Fruit fly (Drosophila melanogaster): ENCODE data around the gene CG14151.
A peak's percentile ranks its signal among the peaks of the same experiment; 100 is the strongest.

CG14151 gene

DNA sequence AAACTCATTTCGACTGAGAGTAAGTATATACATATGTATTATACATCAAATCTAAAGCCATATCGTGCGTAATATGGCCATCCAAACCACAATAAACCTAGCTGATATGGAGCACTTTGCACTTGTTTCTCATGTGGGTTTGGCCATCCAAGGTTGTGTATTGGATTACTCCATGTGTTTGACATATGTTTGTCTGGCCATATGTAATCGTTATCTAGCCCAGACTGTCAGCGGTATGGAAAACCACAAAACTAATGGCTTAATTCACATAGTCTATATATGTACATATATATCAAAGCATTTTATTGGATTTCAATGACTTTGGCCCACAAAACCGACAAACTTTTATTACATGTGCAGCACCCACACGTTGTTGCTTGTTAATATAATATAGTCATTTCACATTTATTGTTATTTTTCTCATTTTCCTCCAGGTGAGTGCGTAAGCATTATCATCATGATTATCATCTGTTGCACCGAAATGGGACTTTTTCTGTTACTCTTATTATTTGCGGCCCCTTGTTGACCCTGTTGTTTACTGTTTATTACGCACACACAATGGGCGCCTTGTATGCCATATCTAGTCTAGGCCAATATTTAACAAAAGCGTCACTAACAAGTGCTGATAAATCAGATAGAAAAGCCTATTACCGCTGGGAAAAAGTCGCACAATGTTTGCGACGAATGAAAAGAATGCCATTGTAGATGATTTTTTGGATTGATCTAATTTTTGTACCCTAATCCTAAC is 28.3 kb upstream of the CG14151 start (continued):
- TF ChIP-seq lz (GFP tag; optimal IDR thresholded peaks at IDR 0.05) (peak; percentile 1), esn (GFP tag; optimal IDR thresholded peaks at IDR 0.05) (peak; percentile 44), CG31627 (GFP tag; optimal IDR thresholded peaks at IDR 0.05) (no peak), Hr4 (GFP tag; optimal IDR thresholded peaks at IDR 0.05) (no peak), Ets21C (GFP tag; optimal IDR thresholded peaks at IDR 0.05) (no peak), CG6163 (GFP tag; IDR thresholded peaks at IDR 0.05) (peak; percentile 71), salr (GFP tag; optimal IDR thresholded peaks at IDR 0.05) (peak in 1 of 2 experiments; percentile 26), CG6808 (GFP tag; optimal IDR thresholded peaks at IDR 0.05) (peak; percentile 35), CG10631 (GFP tag; optimal IDR thresholded peaks at IDR 0.05) (peak; percentile 62), CG16779 (tag; optimal IDR thresholded peaks at IDR 0.05) (no peak), cyc (GFP tag; optimal IDR thresholded peaks at IDR 0.05) (no peak), CG34406 (GFP tag; optimal IDR thresholded peaks at IDR 0.05) (peak; percentile 23), CG11294 (GFP tag; IDR thresholded peaks at IDR 0.05) (no peak), CG10669 (GFP tag; optimal IDR thresholded peaks at IDR 0.05) (peak; percentile 64), Sox14 (GFP tag; optimal IDR thresholded peaks at IDR 0.05) (peak; percentile 3), pdm3 (GFP tag; optimal IDR thresholded peaks at IDR 0.05) (peak; percentile 48), acj6 (GFP tag; optimal IDR thresholded peaks at IDR 0.05) (peak; percentile 53), Eip78C (GFP tag) (peak; percentile 86), CG11762 (GFP tag; optimal IDR thresholded peaks at IDR 0.05; ENCODE audit: insufficient read depth) (peak; percentile 19)

DNA sequence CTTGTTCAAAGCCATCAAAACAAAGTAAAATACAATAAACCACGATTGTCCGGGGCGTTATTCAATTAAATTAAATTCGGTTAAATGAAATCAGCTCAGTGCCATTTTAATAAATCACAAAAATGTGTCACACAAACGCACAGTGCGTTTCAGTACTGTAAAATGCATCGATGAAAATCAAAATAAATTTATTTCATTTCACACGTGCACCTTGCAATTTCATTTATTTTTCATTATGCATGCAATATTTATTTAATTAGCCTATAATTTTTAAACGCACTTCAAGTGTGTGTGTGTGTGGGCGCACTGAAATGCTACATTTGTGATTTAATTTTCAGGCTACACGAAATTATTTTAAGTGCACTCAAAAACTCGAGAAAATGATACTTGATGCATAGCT is 26.2 kb upstream of the CG14151 start:
- TF ChIP-seq CG34406 (GFP tag; optimal IDR thresholded peaks at IDR 0.05) (no peak), Hr39 (GFP tag; optimal IDR thresholded peaks at IDR 0.05) (no peak), salr (GFP tag; optimal IDR thresholded peaks at IDR 0.05) (no peak), CG32006 (GFP tag; optimal IDR thresholded peaks at IDR 0.05) (peak; percentile 9), Hr38 (GFP tag; optimal IDR thresholded peaks at IDR 0.05) (no peak), esn (GFP tag; optimal IDR thresholded peaks at IDR 0.05) (no peak), CG8632 (GFP tag; optimal IDR thresholded peaks at IDR 0.05) (no peak), CG6276 (GFP tag; optimal IDR thresholded peaks at IDR 0.05) (no peak), vri (GFP tag; optimal IDR thresholded peaks at IDR 0.05) (no peak), Eip75B (GFP tag; optimal IDR thresholded peaks at IDR 0.05) (no peak), CG15336 (GFP tag; IDR thresholded peaks at IDR 0.05) (no peak), CG11762 (GFP tag; optimal IDR thresholded peaks at IDR 0.05; ENCODE audit: insufficient read depth) (no peak), CG10669 (GFP tag; optimal IDR thresholded peaks at IDR 0.05) (no peak), CG11294 (GFP tag; IDR thresholded peaks at IDR 0.05) (no peak), OdsH (GFP tag; optimal IDR thresholded peaks at IDR 0.05) (no peak), topi (GFP tag; optimal IDR thresholded peaks at IDR 0.05) (no peak), Hr4 (GFP tag; optimal IDR thresholded peaks at IDR 0.05) (no peak), CG9139 (GFP tag; optimal IDR thresholded peaks at IDR 0.05) (no peak), CG3032 (tag; optimal IDR thresholded peaks at IDR 0.05) (no peak), Met (GFP tag; optimal IDR thresholded peaks at IDR 0.05) (no peak), CG6808 (GFP tag; optimal IDR thresholded peaks at IDR 0.05) (no peak), Blimp-1 (GFP tag; optimal IDR thresholded peaks at IDR 0.05) (no peak), CG11902 (GFP tag; optimal IDR thresholded peaks at IDR 0.05) (no peak), CG8319 (GFP tag; optimal IDR thresholded peaks at IDR 0.05) (no peak), CG6792 (GFP tag; optimal IDR thresholded peaks at IDR 0.05) (no peak), CG31627 (GFP tag; optimal IDR thresholded peaks at IDR 0.05) (peak; percentile 8), fkh (GFP tag; optimal IDR thresholded peaks at IDR 0.05) (no peak), svp (GFP tag) (peak; percentile 38), eg (GFP tag; IDR thresholded peaks at IDR 0.05) (no peak), spab (GFP tag; optimal IDR thresholded peaks at IDR 0.05) (no peak), Smox (GFP tag; optimal IDR thresholded peaks at IDR 0.05) (no peak), CG6163 (GFP tag; IDR thresholded peaks at IDR 0.05) (0 out of 3 replicates have a peak, but pooled peaks have one; percentile 10), CG1621 (tag; optimal IDR thresholded peaks at IDR 0.05) (no peak), ss (GFP tag; optimal IDR thresholded peaks at IDR 0.05) (no peak), Eip78C (GFP tag) (peak; percentile 29), Gug (GFP tag; IDR thresholded peaks at IDR 0.05) (no peak), Sox102F (GFP tag; optimal IDR thresholded peaks at IDR 0.05) (no peak), Ets21C (GFP tag; optimal IDR thresholded peaks at IDR 0.05) (no peak), acj6 (GFP tag; optimal IDR thresholded peaks at IDR 0.05) (no peak), CG6854 (GFP tag; optimal IDR thresholded peaks at IDR 0.05) (no peak), CG4318 (GFP tag; optimal IDR thresholded peaks at IDR 0.05) (no peak)

All from whole organism, prepupa.